Fruit fly (Drosophila melanogaster) whole organism, embryonic: ENCODE results near the gene Acp62F.
A peak's percentile ranks its signal among the peaks of the same experiment; 100 is the strongest.

ENCODE experiments used
- Asciz ChIP-seq: fragments of 200-800 bp; sonication (Bioruptor generic); optimal IDR thresholded peaks from 2 replicates; lab custom pipeline; 2017; ENCODE audit warnings: missing biosample characterization, mild to moderate bottlenecking, missing genetic modification characterization, missing genetic modification reagents
- Atf6 ChIP-seq: fragments of 200-800 bp; sonication (Bioruptor generic); IDR thresholded peaks from 2 replicates; pipeline ENCODE4 v1.3.6; 2022; ENCODE audit warnings: missing biosample characterization, missing genetic modification characterization
- CG10959 ChIP-seq: fragments of 200-800 bp; sonication (Bioruptor generic); IDR thresholded peaks from 2 replicates; pipeline ENCODE4 v1.3.6; 2022; ENCODE audit warnings: missing biosample characterization, missing genetic modification characterization
- CG11504 ChIP-seq: fragments of 200-800 bp; sonication (Bioruptor generic); optimal IDR thresholded peaks from 3 replicates; lab custom pipeline; 2019; ENCODE audit warnings: missing biosample characterization, mild to moderate bottlenecking, missing genetic modification characterization, moderate library complexity
- CG12659 ChIP-seq: fragments of 200-800 bp; sonication (Bioruptor generic); optimal IDR thresholded peaks from 3 replicates; lab custom pipeline; 2017; ENCODE audit warnings: mild to moderate bottlenecking, missing biosample characterization, missing genetic modification reagents, missing genetic modification characterization
- CG12769 ChIP-seq: fragments of 200-800 bp; sonication (Bioruptor generic); optimal IDR thresholded peaks from 2 replicates; lab custom pipeline; 2019; ENCODE audit warnings: missing biosample characterization, mild to moderate bottlenecking, missing genetic modification characterization, moderate library complexity
- CG14710 ChIP-seq: fragments of 200-800 bp; sonication (Bioruptor generic); optimal IDR thresholded peaks from 3 replicates; lab custom pipeline; 2019; ENCODE audit warnings: missing biosample characterization, mild to moderate bottlenecking, missing genetic modification characterization, moderate library complexity
- CG17385 ChIP-seq: fragments of 200-800 bp; sonication (Bioruptor generic); optimal IDR thresholded peaks from 3 replicates; lab custom pipeline; 2018; ENCODE audit warnings: missing biosample characterization, mild to moderate bottlenecking, missing genetic modification characterization
- CG2678 ChIP-seq: fragments of 200-800 bp; sonication (Bioruptor generic); optimal IDR thresholded peaks from 3 replicates; lab custom pipeline; 2019; ENCODE audit warnings: missing biosample characterization, mild to moderate bottlenecking, missing genetic modification characterization, moderate library complexity
- CG42726 ChIP-seq: fragments of 200-800 bp; sonication (Bioruptor generic); IDR thresholded peaks from 2 replicates; pipeline ENCODE4 v1.3.6; 2022; ENCODE audit warnings: missing biosample characterization, missing genetic modification characterization; ENCODE audit not compliant: partially characterized antibody
- CG4404 ChIP-seq: fragments of 200-800 bp; sonication (Bioruptor generic); IDR thresholded peaks from 2 replicates; pipeline ENCODE4 v1.3.6; 2022; ENCODE audit warnings: missing biosample characterization, missing genetic modification characterization
- CG5180 ChIP-seq: fragments of 200-800 bp; sonication (Bioruptor generic); optimal IDR thresholded peaks from 3 replicates; lab custom pipeline; 2017; ENCODE audit warnings: missing biosample characterization, missing genetic modification characterization, mild to moderate bottlenecking, moderate library complexity, missing genetic modification reagents
- CG6175 ChIP-seq: fragments of 200-800 bp; sonication (Bioruptor generic); IDR thresholded peaks from 3 replicates; pipeline ENCODE4 v1.3.6; 2022; ENCODE audit warnings: missing biosample characterization, missing genetic modification characterization
- CG6654 ChIP-seq: fragments of 200-800 bp; sonication (Bioruptor generic); optimal IDR thresholded peaks from 2 replicates; lab custom pipeline; 2017; ENCODE audit warnings: missing biosample characterization, mild to moderate bottlenecking, missing genetic modification characterization
- CTCF ChIP-seq: fragments of 200-800 bp; sonication (Bioruptor generic); optimal IDR thresholded peaks from 2 replicates; lab custom pipeline; 2017; ENCODE audit warnings: missing biosample characterization, mild to moderate bottlenecking, missing genetic modification characterization, moderate library complexity
- CoRest ChIP-seq: fragments of 200-800 bp; sonication (Bioruptor generic); optimal IDR thresholded peaks from 3 replicates; lab custom pipeline; 2018; ENCODE audit warnings: missing biosample characterization, mild to moderate bottlenecking, missing genetic modification characterization, moderate library complexity
- Dfd ChIP-seq, 2 experiments: fragments of >200 bp; optimal IDR thresholded peaks; 2 replicates each; lab custom pipeline; 2017; ENCODE audit warnings: missing biosample characterization in 2 of 2, missing genetic modification characterization in 2 of 2
- Dip2 ChIP-seq: fragments of 200-800 bp; sonication (Bioruptor generic); IDR thresholded peaks from 2 replicates; pipeline ENCODE4 v1.3.6; 2022; ENCODE audit warnings: missing biosample characterization, missing genetic modification characterization
- Ets65A ChIP-seq: fragments of 200-800 bp; sonication (Bioruptor generic); peaks from one replicate; lab custom pipeline; 2016; ENCODE audit warnings: missing biosample characterization, missing genetic modification characterization
- Fer2 ChIP-seq: fragments of 200-800 bp; sonication (Bioruptor generic); optimal IDR thresholded peaks from 2 replicates; lab custom pipeline; 2018; ENCODE audit warnings: missing biosample characterization, mild to moderate bottlenecking, missing genetic modification characterization, moderate library complexity
- GATAe ChIP-seq: fragments of 200-800 bp; sonication (Bioruptor generic); conservative IDR thresholded peaks from 2 replicates; pipeline ENCODE4 v1.3.6; 2022; ENCODE audit warnings: missing biosample characterization, missing genetic modification characterization
- HmgZ ChIP-seq: fragments of 200-800 bp; sonication (Bioruptor generic); optimal IDR thresholded peaks from 2 replicates; lab custom pipeline; 2018; ENCODE audit warnings: missing biosample characterization, mild to moderate bottlenecking, missing genetic modification characterization
- Jarid2 ChIP-seq: fragments of 200-800 bp; sonication (Bioruptor generic); optimal IDR thresholded peaks from 3 replicates; lab custom pipeline; 2017; ENCODE audit warnings: mild to moderate bottlenecking, missing biosample characterization, missing genetic modification reagents, missing genetic modification characterization
- Kr ChIP-seq: fragments of 200-800 bp; sonication (Bioruptor generic); optimal IDR thresholded peaks from 2 replicates; lab custom pipeline; 2017; ENCODE audit warnings: missing biosample characterization, mild to moderate bottlenecking, missing genetic modification characterization
- Med ChIP-seq: fragments of 200-800 bp; sonication (Bioruptor generic); peaks from one replicate; lab custom pipeline; 2016; ENCODE audit warnings: missing biosample characterization, missing genetic modification characterization, mild to moderate bottlenecking, inconsistent platforms, moderate library complexity
- Meics ChIP-seq: fragments of 200-800 bp; sonication (Bioruptor generic); optimal IDR thresholded peaks from 2 replicates; lab custom pipeline; 2017; ENCODE audit warnings: missing biosample characterization, mild to moderate bottlenecking, missing genetic modification characterization
- Optix ChIP-seq: fragments of 200-800 bp; sonication (Bioruptor generic); IDR thresholded peaks from 3 replicates; pipeline ENCODE4 v1.3.6; 2022; ENCODE audit warnings: missing biosample characterization, missing genetic modification characterization
- Sry-β ChIP-seq: fragments of 200-800 bp; sonication (Bioruptor generic); optimal IDR thresholded peaks from 2 replicates; lab custom pipeline; 2018; ENCODE audit warnings: missing biosample characterization, mild to moderate bottlenecking, missing genetic modification characterization, moderate library complexity
- ash1 ChIP-seq: fragments of 200-800 bp; sonication (Bioruptor generic); optimal IDR thresholded peaks from 2 replicates; lab custom pipeline; 2018; ENCODE audit warnings: missing biosample characterization, mild to moderate bottlenecking, missing genetic modification characterization
- bcd ChIP-seq: fragments of 200-800 bp; sonication (Bioruptor generic); optimal IDR thresholded peaks from 2 replicates; lab custom pipeline; 2017; ENCODE audit warnings: missing biosample characterization, mild to moderate bottlenecking, missing genetic modification characterization
- exex ChIP-seq: fragments of 200-800 bp; sonication (Bioruptor generic); optimal IDR thresholded peaks from 4 replicates; lab custom pipeline; 2018; ENCODE audit warnings: missing biosample characterization, mild to moderate bottlenecking, missing genetic modification characterization, moderate library complexity
- grn ChIP-seq: fragments of 200-800 bp; sonication (Bioruptor generic); optimal IDR thresholded peaks from 3 replicates; lab custom pipeline; 2017; ENCODE audit warnings: missing biosample characterization, missing genetic modification characterization
- mirr ChIP-seq: fragments of 200-800 bp; sonication (Bioruptor generic); optimal IDR thresholded peaks from 3 replicates; lab custom pipeline; 2018; ENCODE audit warnings: missing biosample characterization, mild to moderate bottlenecking, missing genetic modification characterization
- nau ChIP-seq: fragments of 200-800 bp; sonication (Bioruptor generic); optimal IDR thresholded peaks from 3 replicates; lab custom pipeline; 2017; ENCODE audit warnings: missing biosample characterization, mild to moderate bottlenecking, missing genetic modification characterization, missing genetic modification reagents
- nmo ChIP-seq: fragments of 200-800 bp; sonication (Bioruptor generic); optimal IDR thresholded peaks from 2 replicates; lab custom pipeline; 2018; ENCODE audit warnings: missing biosample characterization, mild to moderate bottlenecking, missing genetic modification characterization, moderate library complexity
- onecut ChIP-seq: fragments of 200-800 bp; sonication (Bioruptor generic); IDR thresholded peaks from 2 replicates; pipeline ENCODE4 v1.3.6; 2022; ENCODE audit warnings: missing biosample characterization, missing genetic modification characterization
- pros ChIP-seq: fragments of 200-800 bp; sonication (Bioruptor generic); optimal IDR thresholded peaks from 3 replicates; lab custom pipeline; 2019; ENCODE audit warnings: missing biosample characterization, mild to moderate bottlenecking, missing genetic modification characterization, moderate library complexity
- sd ChIP-seq: fragments of 200-800 bp; sonication (Bioruptor generic); optimal IDR thresholded peaks from 3 replicates; lab custom pipeline; 2018; ENCODE audit warnings: missing biosample characterization, mild to moderate bottlenecking, missing genetic modification characterization, moderate library complexity
- sens ChIP-seq: fragments of 200-800 bp; sonication (Bioruptor generic); peaks from one replicate; lab custom pipeline; 2016; ENCODE audit warnings: missing biosample characterization, missing genetic modification characterization
- sob ChIP-seq: fragments of 200-800 bp; sonication (Bioruptor generic); IDR thresholded peaks from 2 replicates; pipeline ENCODE4 v1.3.6; 2022; ENCODE audit warnings: missing biosample characterization, missing genetic modification characterization
- stc ChIP-seq: fragments of 200-800 bp; sonication (Bioruptor generic); IDR thresholded peaks from 2 replicates; pipeline ENCODE4 v1.3.6; 2022; ENCODE audit warnings: missing biosample characterization, missing genetic modification characterization
- sug ChIP-seq: fragments of 200-800 bp; optimal IDR thresholded peaks from 2 replicates; lab custom pipeline; 2019; ENCODE audit warnings: missing biosample characterization, mild to moderate bottlenecking, missing genetic modification characterization, moderate library complexity
- zfh2 ChIP-seq: fragments of 200-800 bp; sonication (Bioruptor generic); optimal IDR thresholded peaks from 2 replicates; lab custom pipeline; 2016; ENCODE audit warnings: missing biosample characterization, missing genetic modification characterization

The Acp62F gene

DNA sequence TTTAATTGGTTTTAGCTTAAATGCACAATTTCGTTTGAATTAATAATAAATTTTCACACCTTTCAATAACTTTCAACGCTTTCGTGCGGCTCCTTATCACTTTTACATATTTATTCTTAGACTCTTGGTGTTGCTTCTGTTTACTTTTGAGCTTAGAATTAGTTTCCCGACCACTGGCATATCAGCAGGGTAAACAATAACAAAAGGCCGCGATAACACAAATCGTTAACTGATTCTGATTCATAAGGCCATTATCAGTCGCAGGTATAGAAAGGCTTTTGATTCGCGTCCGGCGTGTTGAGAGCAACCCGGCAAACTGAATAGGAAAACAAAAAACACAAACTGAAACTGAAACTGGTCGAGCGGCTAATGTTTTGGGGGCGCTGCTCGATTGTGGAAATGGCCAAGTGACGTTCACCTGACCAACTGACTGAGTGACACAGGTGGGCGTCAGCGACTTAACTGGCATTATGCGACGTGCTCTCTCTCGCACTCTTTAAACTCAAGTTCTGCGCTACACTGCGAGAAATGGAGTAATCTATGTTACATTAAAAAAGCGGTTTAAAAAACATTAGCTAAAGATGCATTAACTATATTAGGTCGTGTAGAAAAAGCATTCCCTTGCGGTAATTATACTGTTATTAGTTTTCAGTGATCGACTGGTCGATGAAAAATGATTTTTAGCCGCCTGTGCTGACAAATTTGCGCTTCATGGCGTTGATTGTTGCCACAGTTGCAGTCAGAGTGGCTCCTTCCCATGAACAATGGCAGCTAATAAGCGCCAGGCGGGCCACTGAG, 5.0 kb upstream of the Acp62F start (continued):
- TF ChIP-seq pros (GFP tag; lab: Kevin White, UChicago): no peak
- no peak for TF ChIP-seq CG6654 (GFP tag; lab: Kevin White, UChicago)
- peak; percentile 53 for TF ChIP-seq Med
- TF ChIP-seq CG4404: no peak
- no peak for TF ChIP-seq CG42726 (GFP tag; lab: Robert Waterston, UW)
- no peak for TF ChIP-seq CG12659 (GFP tag; lab: Kevin White, UChicago)

DNA sequence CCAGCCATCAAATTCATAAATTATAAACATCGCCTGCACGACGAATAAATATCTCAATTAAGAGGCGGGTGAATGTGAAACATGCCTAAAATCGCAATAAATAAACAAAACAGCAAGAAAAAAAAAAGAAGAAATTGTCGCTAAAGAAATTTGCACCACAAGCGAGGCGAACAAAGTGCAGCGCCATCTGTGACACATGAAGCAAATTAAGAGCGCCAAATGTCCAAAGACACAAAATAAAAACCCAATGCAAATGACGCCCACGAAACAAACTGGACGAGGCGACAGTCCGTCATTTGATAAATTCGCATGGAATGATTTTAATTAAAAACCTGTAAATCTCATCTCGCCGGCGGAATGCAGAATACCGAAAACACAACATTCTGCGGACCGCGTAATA, 4.2 kb downstream of the Acp62F start:
- no peak for TF ChIP-seq Atf6 (GFP tag; lab: Robert Waterston, UW)
- TF ChIP-seq CTCF (GFP tag; lab: Kevin White, UChicago): peak; percentile 82
- peak; percentile 24; the same call in 1 of the 2 replicates for TF ChIP-seq Dip2 (GFP tag; lab: Robert Waterston, UW)
- peak; percentile 1 for TF ChIP-seq sd (tag; lab: Kevin White, UChicago)
- TF ChIP-seq Ets65A (GFP tag; lab: Kevin White, UChicago): peak; percentile 19
- no peak for TF ChIP-seq CoRest (tag; lab: Kevin White, UChicago)

dm6 chr3L:2744963-2745362, 5.4 kb downstream of the Acp62F start:
- peak; percentile 91 for TF ChIP-seq sd (tag; lab: Kevin White, UChicago)
- TF ChIP-seq CG12769 (tag; lab: Kevin White, UChicago): peak; percentile 66
- no peak for TF ChIP-seq CG17385 (GFP tag; lab: Kevin White, UChicago)
- TF ChIP-seq Optix (GFP tag; lab: Robert Waterston, UW): no peak
- 0 out of 2 replicates have a peak, but pooled peaks have one; percentile 14 for TF ChIP-seq stc (GFP tag; lab: Robert Waterston, UW)
- no peak for TF ChIP-seq Jarid2
- peak; percentile 77 for TF ChIP-seq nau (GFP tag; lab: Kevin White, UChicago)
- TF ChIP-seq CG14710 (tag; lab: Kevin White, UChicago): no peak
- no peak for TF ChIP-seq zfh2

DNA sequence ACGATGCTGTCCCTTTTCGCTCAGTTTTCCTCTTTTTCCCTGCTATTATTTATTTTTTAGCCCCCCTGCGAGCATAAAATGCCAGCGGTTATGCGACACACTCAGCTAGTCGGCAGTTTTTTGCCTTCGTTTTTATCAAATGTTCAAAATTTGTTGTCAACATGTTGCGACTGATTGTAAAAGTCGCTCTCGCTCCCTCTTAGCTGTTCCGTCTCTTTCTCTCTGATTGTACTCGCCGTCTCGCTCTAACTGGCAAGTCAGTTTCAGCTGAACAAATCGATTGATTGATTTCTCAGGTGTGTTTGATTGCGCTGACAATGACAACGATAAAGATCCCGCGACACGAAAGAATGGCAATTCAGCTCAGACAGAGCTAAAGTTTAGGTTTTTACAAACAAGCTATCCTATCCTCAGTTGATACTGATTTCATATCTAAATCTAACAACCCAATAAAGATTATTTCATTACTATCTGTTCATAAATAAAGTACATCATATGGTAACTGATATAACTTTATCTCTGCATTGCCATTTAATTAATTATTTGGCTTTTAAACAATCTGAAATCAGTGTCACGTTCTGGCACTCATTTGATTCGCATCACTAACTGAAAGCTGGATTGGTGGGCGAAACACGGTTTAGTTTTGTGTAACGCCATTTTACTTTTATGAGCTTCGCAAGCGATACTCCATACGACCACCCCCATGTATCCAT, 6.3 kb downstream of the Acp62F start:
- no peak for TF ChIP-seq CG6175 (GFP tag; lab: Robert Waterston, UW)
- no peak for TF ChIP-seq Kr (GFP tag; lab: Kevin White, UChicago)
- no peak for TF ChIP-seq HmgZ (tag; lab: Kevin White, UChicago)
- peak; percentile 90 for TF ChIP-seq CG5180
- peak; percentile 62 for TF ChIP-seq exex
- TF ChIP-seq ash1: no peak
- TF ChIP-seq Asciz (GFP tag; lab: Kevin White, UChicago): peak; percentile 20
- TF ChIP-seq sob (GFP tag; lab: Robert Waterston, UW): 0 out of 2 replicates have a peak, but pooled peaks have one; percentile 6
- TF ChIP-seq sug: peak; percentile 72
- TF ChIP-seq onecut (GFP tag; lab: Robert Waterston, UW): peak; percentile 91
- TF ChIP-seq Meics (GFP tag; lab: Kevin White, UChicago): peak; percentile 8
- TF ChIP-seq nmo: no peak
- peak; percentile 25 for TF ChIP-seq sens (GFP tag; lab: Kevin White, UChicago)
- TF ChIP-seq GATAe (GFP tag; lab: Robert Waterston, UW): peak; percentile 33; the same call in 1 of the 2 replicates
- TF ChIP-seq grn: peak; percentile 86
- no peak for TF ChIP-seq nau (GFP tag; lab: Kevin White, UChicago)
- peak; percentile 63 for TF ChIP-seq Med
- no peak for TF ChIP-seq Fer2 (tag; lab: Kevin White, UChicago)
- TF ChIP-seq CG2678: peak; percentile 18
- TF ChIP-seq Dfd (GFP tag; optimal IDR thresholded peaks at IDR 0.05; lab: Kevin White, UChicago): no peak
- no peak for TF ChIP-seq Sry-β (GFP tag; lab: Kevin White, UChicago)
- TF ChIP-seq CG11504: peak; percentile 99
- TF ChIP-seq mirr (GFP tag; lab: Kevin White, UChicago): peak; percentile 69
- no peak for TF ChIP-seq CG10959
- TF ChIP-seq bcd (GFP tag; lab: Kevin White, UChicago): no peak
